Fruit fly (Drosophila melanogaster) whole organism, embryonic: Measurements from ENCODE around the gene CG31493.

Experiments
- CG10147 ChIP-seq: fragments of 200-800 bp; sonication (Bioruptor generic); optimal IDR thresholded peaks from 2 replicates; lab custom pipeline; 2019; ENCODE audit warnings: missing biosample characterization, mild to moderate bottlenecking, missing genetic modification characterization, moderate library complexity
- CG11398 ChIP-seq: fragments of 200-800 bp; sonication (Bioruptor generic); optimal IDR thresholded peaks from 2 replicates; lab custom pipeline; 2016; ENCODE audit warnings: missing biosample characterization, missing genetic modification characterization
- CG13894 ChIP-seq: fragments of 200-800 bp; sonication (Bioruptor generic); optimal IDR thresholded peaks from 3 replicates; lab custom pipeline; 2018; ENCODE audit warnings: missing biosample characterization, mild to moderate bottlenecking, missing genetic modification characterization, moderate library complexity
- CG14710 ChIP-seq: fragments of 200-800 bp; sonication (Bioruptor generic); optimal IDR thresholded peaks from 3 replicates; lab custom pipeline; 2019; ENCODE audit warnings: missing biosample characterization, mild to moderate bottlenecking, missing genetic modification characterization, moderate library complexity
- CG15073 ChIP-seq: fragments of 200-800 bp; sonication (Bioruptor generic); optimal IDR thresholded peaks from 2 replicates; lab custom pipeline; 2016; ENCODE audit warnings: missing biosample characterization, missing genetic modification characterization
- CG16779 ChIP-seq: fragments of 200-800 bp; sonication (Bioruptor generic); IDR thresholded peaks from 2 replicates; pipeline ENCODE4 v1.3.6; 2022; ENCODE audit warnings: missing biosample characterization, missing genetic modification characterization
- CG17328 ChIP-seq: fragments of 200-800 bp; sonication (Bioruptor generic); IDR thresholded peaks from 2 replicates; pipeline ENCODE4 v1.3.6; 2022; ENCODE audit warnings: missing biosample characterization, missing genetic modification characterization
- CG17912 ChIP-seq: fragments of 200-800 bp; sonication (Bioruptor generic); optimal IDR thresholded peaks from 2 replicates; lab custom pipeline; 2018; ENCODE audit warnings: missing biosample characterization, mild to moderate bottlenecking, missing genetic modification characterization
- CG18599 ChIP-seq: fragments of 200-800 bp; sonication (Bioruptor generic); optimal IDR thresholded peaks from 3 replicates; lab custom pipeline; 2017; ENCODE audit warnings: missing biosample characterization, missing genetic modification characterization, mild to moderate bottlenecking, moderate library complexity, missing genetic modification reagents
- CG18764 ChIP-seq: fragments of 200-800 bp; sonication (Bioruptor generic); optimal IDR thresholded peaks from 3 replicates; lab custom pipeline; 2016; ENCODE audit warnings: missing biosample characterization, missing genetic modification characterization
- CG2129 ChIP-seq: fragments of 200-800 bp; sonication (Bioruptor generic); IDR thresholded peaks from 2 replicates; pipeline ENCODE4 v1.3.6; 2022; ENCODE audit warnings: missing biosample characterization, missing genetic modification characterization; ENCODE audit not compliant: partially characterized antibody
- CG3838 ChIP-seq: fragments of 200-800 bp; sonication (Bioruptor generic); optimal IDR thresholded peaks from 3 replicates; lab custom pipeline; 2016; ENCODE audit warnings: missing biosample characterization, missing genetic modification characterization
- CG4328 ChIP-seq: fragments of 200-800 bp; sonication (Bioruptor generic); optimal IDR thresholded peaks from 3 replicates; lab custom pipeline; 2017; ENCODE audit warnings: missing biosample characterization, missing genetic modification reagents, missing genetic modification characterization
- CG7556 ChIP-seq: fragments of 200-800 bp; sonication (Bioruptor generic); optimal IDR thresholded peaks from 2 replicates; lab custom pipeline; 2017; ENCODE audit warnings: missing biosample characterization, mild to moderate bottlenecking, missing genetic modification characterization
- CG9437 ChIP-seq: fragments of 200-800 bp; sonication (Bioruptor generic); optimal IDR thresholded peaks from 2 replicates; lab custom pipeline; 2018; ENCODE audit warnings: missing biosample characterization, mild to moderate bottlenecking, missing genetic modification characterization
- CG9932 ChIP-seq: fragments of 200-800 bp; sonication (Bioruptor generic); IDR thresholded peaks from 2 replicates; pipeline ENCODE4 v1.3.6; 2022; ENCODE audit warnings: missing biosample characterization, missing genetic modification characterization
- Dek ChIP-seq: fragments of 200-800 bp; sonication (Bioruptor generic); optimal IDR thresholded peaks from 3 replicates; lab custom pipeline; 2019; ENCODE audit warnings: missing biosample characterization, mild to moderate bottlenecking, missing genetic modification characterization, moderate library complexity
- E2f2 ChIP-seq: fragments of 200-800 bp; sonication (Bioruptor generic); IDR thresholded peaks from 2 replicates; pipeline ENCODE4 v1.3.6; 2022; ENCODE audit warnings: missing biosample characterization, missing genetic modification characterization
- Nf-YC ChIP-seq: fragments of 200-800 bp; optimal IDR thresholded peaks from 3 replicates; lab custom pipeline; 2019; ENCODE audit warnings: missing biosample characterization, mild to moderate bottlenecking, missing genetic modification characterization, moderate library complexity
- PHDP ChIP-seq: fragments of 200-800 bp; sonication (Bioruptor generic); optimal IDR thresholded peaks from 3 replicates; lab custom pipeline; 2018; ENCODE audit warnings: missing biosample characterization, mild to moderate bottlenecking, missing genetic modification characterization, moderate library complexity
- Sry-β ChIP-seq: fragments of 200-800 bp; sonication (Bioruptor generic); optimal IDR thresholded peaks from 2 replicates; lab custom pipeline; 2018; ENCODE audit warnings: missing biosample characterization, mild to moderate bottlenecking, missing genetic modification characterization, moderate library complexity
- Taf1 ChIP-seq: fragments of 200-800 bp; sonication (Bioruptor generic); IDR thresholded peaks from 2 replicates; pipeline ENCODE4 v1.3.6; 2022; ENCODE audit warnings: missing biosample characterization, missing genetic modification characterization
- ac ChIP-seq: fragments of 200-800 bp; sonication (Bioruptor generic); optimal IDR thresholded peaks from 3 replicates; lab custom pipeline; 2017; ENCODE audit warnings: missing biosample characterization, mild to moderate bottlenecking, missing genetic modification characterization
- chinmo ChIP-seq: fragments of 200-800 bp; sonication (Bioruptor generic); IDR thresholded peaks from 4 replicates; pipeline ENCODE4 v1.3.6; 2022; ENCODE audit warnings: missing biosample characterization, missing genetic modification characterization; ENCODE audit not compliant: partially characterized antibody
- chn ChIP-seq: fragments of 200-800 bp; sonication (Bioruptor generic); optimal IDR thresholded peaks from 2 replicates; lab custom pipeline; 2016; ENCODE audit warnings: missing biosample characterization, missing genetic modification characterization
- disco-r ChIP-seq: fragments of 200-800 bp; sonication (Bioruptor generic); optimal IDR thresholded peaks from 2 replicates; lab custom pipeline; 2016; ENCODE audit warnings: missing biosample characterization, missing genetic modification characterization
- dm ChIP-seq: fragments of 200-800 bp; sonication (Bioruptor generic); optimal IDR thresholded peaks from 3 replicates; lab custom pipeline; 2016; ENCODE audit warnings: missing biosample characterization, missing genetic modification characterization
- fu2 ChIP-seq: fragments of 200-800 bp; sonication (Bioruptor generic); optimal IDR thresholded peaks from 2 replicates; lab custom pipeline; 2016; ENCODE audit warnings: missing biosample characterization, missing genetic modification characterization
- grn ChIP-seq: fragments of 200-800 bp; sonication (Bioruptor generic); optimal IDR thresholded peaks from 3 replicates; lab custom pipeline; 2017; ENCODE audit warnings: missing biosample characterization, missing genetic modification characterization
- gsb ChIP-seq: fragments of 200-800 bp; sonication (Bioruptor generic); IDR thresholded peaks from 2 replicates; pipeline ENCODE4 v1.3.6; 2022; ENCODE audit warnings: missing biosample characterization, missing genetic modification characterization
- gsb-n ChIP-seq: fragments of 200-800 bp; sonication (Bioruptor generic); optimal IDR thresholded peaks from 3 replicates; lab custom pipeline; 2018; ENCODE audit warnings: missing biosample characterization, mild to moderate bottlenecking, missing genetic modification characterization
- gt ChIP-seq: fragments of 200-800 bp; sonication (Bioruptor generic); IDR thresholded peaks from 2 replicates; pipeline ENCODE4 v1.3.6; 2022; ENCODE audit warnings: missing biosample characterization, missing genetic modification characterization
- lov ChIP-seq, 2 experiments: fragments of 200-800 bp in 1 of 2; fragments of >200 bp in 1 of 2; sonication (Bioruptor generic) in 1 of 2; IDR thresholded peaks in 1 of 2; optimal IDR thresholded peaks in 1 of 2; 2 replicates in 1 of 2; 3 replicates in 1 of 2; pipeline versions ENCODE4 v1.3.6 to Lab custom; 2017 to 2022; ENCODE audit warnings: missing biosample characterization in 1 of 2, missing genetic modification characterization in 1 of 2
- luna ChIP-seq: fragments of 200-800 bp; sonication (Bioruptor generic); optimal IDR thresholded peaks from 2 replicates; lab custom pipeline; 2016; ENCODE audit warnings: missing biosample characterization, missing genetic modification characterization
- nerfin-2 ChIP-seq: fragments of 200-800 bp; sonication (Bioruptor generic); IDR thresholded peaks from 2 replicates; pipeline ENCODE4 v1.3.6; 2022; ENCODE audit warnings: missing biosample characterization, missing genetic modification characterization; ENCODE audit not compliant: partially characterized antibody
- pnt ChIP-seq: fragments of 200-800 bp; sonication (Bioruptor generic); optimal IDR thresholded peaks from 3 replicates; lab custom pipeline; 2016; ENCODE audit warnings: missing biosample characterization, missing genetic modification characterization
- ranshi ChIP-seq: fragments of 200-800 bp; sonication (Bioruptor generic); IDR thresholded peaks from 2 replicates; pipeline ENCODE4 v1.3.6; 2022; ENCODE audit warnings: missing biosample characterization, missing genetic modification characterization
- run ChIP-seq: fragments of 200-800 bp; sonication (Bioruptor generic); optimal IDR thresholded peaks from 3 replicates; lab custom pipeline; 2018; ENCODE audit warnings: missing biosample characterization, mild to moderate bottlenecking, missing genetic modification characterization
- sc ChIP-seq, 3 experiments: fragments of >200 bp in 2 of 3; fragments of 200-800 bp in 1 of 3; sonication (Bioruptor generic) in 1 of 3; optimal IDR thresholded peaks; 2 replicates in 2 of 3; 3 replicates in 1 of 3; lab custom pipeline; 2017; ENCODE audit warnings: mild to moderate bottlenecking in 1 of 3, missing biosample characterization in 1 of 3, missing genetic modification characterization in 1 of 3, missing genetic modification reagents in 1 of 3
- tap ChIP-seq: fragments of 200-800 bp; optimal IDR thresholded peaks from 3 replicates; lab custom pipeline; 2019; ENCODE audit warnings: missing biosample characterization, mild to moderate bottlenecking, missing genetic modification characterization, moderate library complexity
- tio ChIP-seq: fragments of 200-800 bp; sonication (Bioruptor generic); optimal IDR thresholded peaks from 2 replicates; lab custom pipeline; 2017; ENCODE audit warnings: missing biosample characterization, missing genetic modification characterization, inconsistent platforms
- unpg ChIP-seq: fragments of 200-800 bp; sonication (Bioruptor generic); optimal IDR thresholded peaks from 3 replicates; lab custom pipeline; 2018; ENCODE audit warnings: missing biosample characterization, mild to moderate bottlenecking, missing genetic modification characterization, moderate library complexity

The CG31493 gene

dm6 chr3R:7127966-7128365, 3.4 kb upstream of the CG31493 start, which contains the start of gene CG10068 (continued):
- TF ChIP-seq CG7556 (GFP tag; lab: Kevin White, UChicago) (peak; percentile 83), ranshi (GFP tag; lab: Robert Waterston, UW) (peak; percentile 91), CG11398 (GFP tag; lab: Kevin White, UChicago) (peak; percentile 85), dm (peak; percentile 62), CG10147 (GFP tag; lab: Kevin White, UChicago) (peak; percentile 83), CG17912 (GFP tag; lab: Kevin White, UChicago) (peak; percentile 22), disco-r (GFP tag; lab: Kevin White, UChicago) (peak; percentile 38), CG2129 (GFP tag; lab: Robert Waterston, UW) (no peak), pnt (GFP tag; lab: Kevin White, UChicago) (peak; percentile 72), lov (optimal IDR thresholded peaks at IDR 0.05; lab: Kevin White, UChicago) (no peak), lov (GFP tag; IDR thresholded peaks at IDR 0.05; lab: Robert Waterston, UW) (peak; percentile 94), CG3838 (peak; percentile 71), gsb (peak; percentile 76), CG18599 (GFP tag; lab: Kevin White, UChicago) (peak; percentile 89), CG17328 (GFP tag; lab: Robert Waterston, UW) (peak; percentile 96), CG9932 (GFP tag; lab: Robert Waterston, UW) (no peak; the same call in 1 of the 2 replicates), nerfin-2 (GFP tag; lab: Robert Waterston, UW) (no peak), ac (GFP tag; lab: Kevin White, UChicago) (peak; percentile 43), CG14710 (peak; percentile 93), chn (GFP tag; lab: Kevin White, UChicago) (peak; percentile 89), unpg (GFP tag; lab: Kevin White, UChicago) (peak; percentile 93), PHDP (peak; percentile 82), sc (optimal IDR thresholded peaks at IDR 0.05; lab: Kevin White, UChicago) (no peak), sc (GFP tag; optimal IDR thresholded peaks at IDR 0.05; lab: Kevin White, UChicago) (peak; percentile 69), tio (GFP tag; lab: Kevin White, UChicago) (peak; percentile 81), E2f2 (GFP tag; lab: Robert Waterston, UW) (peak; percentile 70), CG9437 (GFP tag; lab: Kevin White, UChicago) (peak; percentile 62), CG18764 (GFP tag; lab: Kevin White, UChicago) (peak; percentile 84), CG4328 (GFP tag; lab: Kevin White, UChicago) (peak; percentile 71), CG15073 (GFP tag; lab: Kevin White, UChicago) (no peak), luna (GFP tag; lab: Kevin White, UChicago) (peak; percentile 52), Nf-YC (tag; lab: Kevin White, UChicago) (peak; percentile 75), CG13894 (tag; lab: Kevin White, UChicago) (peak; percentile 90), gsb-n (tag; lab: Kevin White, UChicago) (peak; percentile 90), chinmo (GFP tag; lab: Robert Waterston, UW) (no peak), CG16779 (GFP tag; lab: Robert Waterston, UW) (peak; percentile 80; the same call in 1 of the 2 replicates), gt (GFP tag; lab: Robert Waterston, UW) (peak; percentile 86), tap (tag; lab: Kevin White, UChicago) (peak; percentile 77), run (peak; percentile 51), Dek (tag; lab: Kevin White, UChicago) (peak; percentile 82), Taf1 (GFP tag; lab: Robert Waterston, UW) (peak; percentile 67), Sry-β (GFP tag; lab: Kevin White, UChicago) (no peak), fu2 (GFP tag; lab: Kevin White, UChicago) (peak; percentile 71), grn (GFP tag; lab: Kevin White, UChicago) (peak; percentile 13)
